Fruit fly (Drosophila melanogaster): ENCODE measurements around the gene Arts.

- no peak for TF ChIP-seq EcR (GFP tag; optimal IDR thresholded peaks at IDR 0.05)
- no peak for TF ChIP-seq CG10348 (GFP tag; IDR thresholded peaks at IDR 0.05)
- TF ChIP-seq rn (GFP tag; IDR thresholded peaks at IDR 0.05): no peak
- TF ChIP-seq Snoo (tag; optimal IDR thresholded peaks at IDR 0.05): no peak
- TF ChIP-seq CG4496 (GFP tag; IDR thresholded peaks at IDR 0.05): peak; percentile 51; the same call in 1 of the 3 replicates
- no peak for TF ChIP-seq CG8301 (tag; optimal IDR thresholded peaks at IDR 0.05)
- no peak for TF ChIP-seq Ets98B (GFP tag; IDR thresholded peaks at IDR 0.05)
- TF ChIP-seq gl (tag; optimal IDR thresholded peaks at IDR 0.05): no peak
These were observed 18.5 kb upstream of the Arts start, which contains the start of gene UQCR-C2 for dm6 chr3L:16584074-16584578.

Measured in whole organism, pupa.